Worm (Caenorhabditis elegans): ENCODE measurements around the gene F15E6.3.

ce11 chrIV:4246493-4246892, 48.2 kb upstream of the F15E6.3 start, which contains the start of gene ttr-20:
- TF ChIP-seq C17E4.6 (GFP tag; IDR thresholded peaks at IDR 0.05) (no peak), F57C9.4 (tag; optimal IDR thresholded peaks at IDR 0.05) (no peak), Y67H2A.10 (GFP tag; conservative IDR thresholded peaks at IDR 0.05) (no peak), B0035.1 (tag; optimal IDR thresholded peaks at IDR 0.05) (no peak), ets-4 (GFP tag; optimal IDR thresholded peaks at IDR 0.05) (no peak), unc-62 (GFP tag; optimal IDR thresholded peaks at IDR 0.05) (no peak), xnd-1 (tag; optimal IDR thresholded peaks at IDR 0.05) (no peak), F57A8.1 (GFP tag; optimal IDR thresholded peaks at IDR 0.05) (no peak), dpl-1 (GFP tag; optimal IDR thresholded peaks at IDR 0.05) (no peak), akir-1 (GFP tag; optimal IDR thresholded peaks at IDR 0.05) (no peak), zfh-2 (GFP tag; conservative IDR thresholded peaks at IDR 0.05) (no peak)
